Worm (Caenorhabditis elegans): Measurements from ENCODE around the gene C05D12.4.

DNA sequence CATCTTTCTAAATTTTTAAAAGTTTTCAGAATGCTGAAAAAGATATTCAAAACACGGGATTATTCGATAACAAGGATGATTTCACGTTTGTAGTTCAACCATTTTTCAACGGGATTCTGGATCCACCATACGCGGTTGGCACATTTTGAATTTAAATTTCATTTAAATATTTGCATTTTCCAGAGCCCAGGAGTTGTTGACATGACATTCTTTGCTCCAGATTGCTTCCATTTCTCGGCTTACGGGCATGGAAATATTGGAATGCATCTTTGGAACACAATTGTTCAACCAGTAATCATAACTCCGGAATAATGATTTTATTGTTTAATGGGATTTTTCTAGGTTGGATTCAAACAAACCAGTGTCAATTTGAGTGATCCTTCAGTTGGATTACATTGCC is 19.2 kb downstream of the C05D12.4 start:
- TF ChIP-seq W03F9.2 (tag; optimal IDR thresholded peaks at IDR 0.05): no peak
- TF ChIP-seq dao-5 (tag; optimal IDR thresholded peaks at IDR 0.05): no peak
